Fruit fly (Drosophila melanogaster): ENCODE results near the gene CG3164.

DNA sequence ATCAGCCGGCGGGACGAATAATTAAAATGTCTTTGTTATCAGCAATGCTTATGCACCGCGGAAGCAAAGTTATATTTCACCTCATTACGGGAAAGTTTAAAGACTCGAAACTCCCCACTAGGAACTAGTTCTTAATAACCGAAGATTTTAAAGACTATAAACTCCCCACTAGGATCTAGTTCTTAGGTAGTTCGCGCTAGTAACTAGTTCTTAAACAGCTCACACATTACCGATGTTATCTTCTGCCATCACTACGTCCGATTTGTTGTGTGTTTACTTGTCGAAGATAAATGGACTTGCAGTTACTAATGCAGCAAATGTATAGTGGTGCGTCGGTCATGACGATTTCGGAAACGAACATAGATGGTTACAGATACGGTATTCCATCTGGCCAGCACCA is 12.5 kb upstream of the CG3164 start, which contains the start of the genes CG31974 and CG11454:
- TF ChIP-seq oc (tag; optimal IDR thresholded peaks at IDR 0.05) (no peak), Ravus (GFP tag; IDR thresholded peaks at IDR 0.05) (no peak)

Measured in whole organism, embryonic.